Worm (Caenorhabditis elegans): Measurements from ENCODE around the gene rpn-3.

DNA sequence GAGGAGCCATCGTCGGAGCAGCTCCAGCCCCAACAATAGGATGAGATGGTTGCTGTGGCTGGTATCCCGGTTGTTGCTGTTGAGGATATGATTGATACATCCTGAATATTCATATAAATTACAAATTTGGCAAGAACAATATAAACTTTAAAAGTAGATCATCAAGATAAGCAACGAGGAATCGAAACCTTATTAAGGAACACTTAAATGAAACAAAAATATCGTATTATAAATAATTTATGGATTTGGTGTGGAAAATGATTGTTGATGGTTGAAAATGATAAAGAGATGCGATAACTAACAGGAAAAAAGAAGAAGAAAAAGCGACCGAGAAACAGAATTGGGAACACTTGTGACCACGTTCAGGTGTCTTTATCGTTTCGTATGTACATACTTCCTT is 7.8 kb upstream of the rpn-3 start, which contains the start of gene pqn-96:
- no peak for TF ChIP-seq T22C8.4 (GFP tag; IDR thresholded peaks at IDR 0.05)
- no peak for TF ChIP-seq klf-2 (GFP tag; conservative IDR thresholded peaks at IDR 0.05)
- TF ChIP-seq ztf-23 (GFP tag; IDR thresholded peaks at IDR 0.05) = no peak
- no peak for TF ChIP-seq flt-1 (GFP tag; IDR thresholded peaks at IDR 0.05)
- no peak for TF ChIP-seq med-1 (GFP tag; optimal IDR thresholded peaks at IDR 0.05; ENCODE audit: insufficient read depth)
- no peak for TF ChIP-seq cog-1 (tag; optimal IDR thresholded peaks at IDR 0.05)
- no peak for TF ChIP-seq ztf-29 (GFP tag; IDR thresholded peaks at IDR 0.05)
- TF ChIP-seq tab-1 (GFP tag; IDR thresholded peaks at IDR 0.05) = no peak
- no peak for TF ChIP-seq ref-1 (GFP tag; conservative IDR thresholded peaks at IDR 0.05)

Measured in whole organism, midembryonic.